Worm (Caenorhabditis elegans) whole organism, young adult: Measurements from ENCODE around the gene twk-44.

ENCODE experiments used
- B0336.3 ChIP-seq: fragments of 200-800 bp; sonication (Bioruptor generic); IDR thresholded peaks from 2 replicates; pipeline ENCODE4 v1.3.6; 2022; ENCODE audit warnings: missing genetic modification characterization, missing compliant biosample characterization
- F52B5.7 ChIP-seq: sonication (generic microtip); optimal IDR thresholded peaks from 2 replicates; lab custom pipeline; 2016; ENCODE audit warnings: mild to moderate bottlenecking, missing genetic modification characterization, missing compliant biosample characterization
- Y53F4B.3 ChIP-seq: fragments of 200-800 bp; sonication (Bioruptor generic); IDR thresholded peaks from 2 replicates; pipeline ENCODE4 v1.3.6; 2022; ENCODE audit warnings: missing genetic modification reagents, missing genetic modification characterization, missing compliant biosample characterization
- Y56A3A.18 ChIP-seq: fragments of 200-800 bp; sonication (Bioruptor generic); IDR thresholded peaks from 2 replicates; pipeline ENCODE4 v1.3.6; 2022; ENCODE audit warnings: missing genetic modification reagents, missing genetic modification characterization, missing compliant biosample characterization
- Y95B8A.8 ChIP-seq: fragments of 200-800 bp; sonication (Bioruptor generic); IDR thresholded peaks from 2 replicates; pipeline ENCODE4 v1.3.6; 2022; ENCODE audit warnings: missing genetic modification reagents, missing genetic modification characterization, missing compliant biosample characterization
- die-1 ChIP-seq: sonication (generic microtip); optimal IDR thresholded peaks from 2 replicates; lab custom pipeline; 2016; ENCODE audit warnings: missing genotype, mild to moderate bottlenecking, missing genetic modification characterization, missing compliant biosample characterization
- egl-18 ChIP-seq: fragments of 200-800 bp; sonication (Bioruptor generic); IDR thresholded peaks from 2 replicates; pipeline ENCODE4 v1.3.6; 2022; ENCODE audit warnings: missing genetic modification reagents, missing genetic modification characterization, missing compliant biosample characterization
- gei-17 ChIP-seq: fragments of 200-800 bp; sonication (Bioruptor generic); optimal IDR thresholded peaks from 2 replicates; lab custom pipeline; 2018; ENCODE audit warnings: mild to moderate bottlenecking, missing genetic modification characterization, missing compliant biosample characterization
- madf-8 ChIP-seq: fragments of 200-800 bp; sonication (Bioruptor generic); conservative IDR thresholded peaks from 2 replicates; pipeline ENCODE4 v1.3.6; 2022; ENCODE audit warnings: missing genetic modification reagents, missing genetic modification characterization, missing compliant biosample characterization
- nfya-1 ChIP-seq: sonication (generic microtip); optimal IDR thresholded peaks from 2 replicates; lab custom pipeline; 2017; ENCODE audit warnings: antibody characterized with exemption, missing compliant biosample characterization, missing genetic modification characterization, borderline replicate concordance; ENCODE audit not compliant: insufficient read depth
- nfya-2 ChIP-seq: fragments of 200-800 bp; sonication (Bioruptor generic); IDR thresholded peaks from 2 replicates; pipeline ENCODE4 v1.3.6; 2022; ENCODE audit warnings: missing genetic modification reagents, missing genetic modification characterization, missing compliant biosample characterization
- nfyb-1 ChIP-seq: fragments of 200-800 bp; sonication (Bioruptor generic); IDR thresholded peaks from 2 replicates; pipeline ENCODE4 v1.3.6; 2022; ENCODE audit warnings: missing genetic modification reagents, missing genetic modification characterization, missing compliant biosample characterization
- nhr-179 ChIP-seq: sonication (generic microtip); optimal IDR thresholded peaks from 2 replicates; lab custom pipeline; 2016; ENCODE audit warnings: mild to moderate bottlenecking, missing genetic modification characterization, missing compliant biosample characterization
- snpc-4 ChIP-seq, 5 experiments: fragments of 150-350 bp in 1 of 5; sonication (generic microtip) in 4 of 5; optimal IDR thresholded peaks; 2 replicates each; lab custom pipeline; 2014 to 2018; ENCODE audit warnings: missing genetic modification characterization in 5 of 5, missing biosample characterization in 3 of 5, antibody characterized with exemption in 2 of 5, mild to moderate bottlenecking in 2 of 5, missing compliant biosample characterization in 2 of 5, missing genotype in 2 of 5, moderate library complexity in 2 of 5, missing genetic modification reagents in 1 of 5

- no peak for TF ChIP-seq Y56A3A.18 (GFP tag; lab: Robert Waterston, UW)
- TF ChIP-seq die-1 = no peak
- no peak for TF ChIP-seq Y53F4B.3 (GFP tag; lab: Robert Waterston, UW)
- TF ChIP-seq egl-18 (GFP tag; lab: Robert Waterston, UW) = no peak
- TF ChIP-seq F52B5.7 (tag; lab: Kevin White, UChicago) = no peak
- TF ChIP-seq B0336.3 = no peak
- TF ChIP-seq gei-17 (GFP tag; lab: Kevin White, UChicago) = no peak
- no peak for TF ChIP-seq nhr-179 (tag; lab: Kevin White, UChicago)
- no peak for TF ChIP-seq nfya-2 (GFP tag; lab: Robert Waterston, UW)
- TF ChIP-seq nfya-1 (tag; lab: Kevin White, UChicago) = no peak
- TF ChIP-seq snpc-4 (GFP tag; optimal IDR thresholded peaks at IDR 0.05; lab: Kevin White, UChicago) = no peak
- TF ChIP-seq snpc-4 (tag; optimal IDR thresholded peaks at IDR 0.05; lab: Kevin White, UChicago) = no peak
- no peak for TF ChIP-seq madf-8
- no peak for TF ChIP-seq nfyb-1 (GFP tag; lab: Robert Waterston, UW)
- no peak for TF ChIP-seq Y95B8A.8 (GFP tag; lab: Robert Waterston, UW)
Observed at ce11 chrX:11673063-11673759, 46.3 kb upstream of the twk-44 start.
